Fruit fly (Drosophila melanogaster): ENCODE results near the gene CG6712.

- no peak for TF ChIP-seq CG8478 (optimal IDR thresholded peaks at IDR 0.05)
- TF ChIP-seq usp (GFP tag; optimal IDR thresholded peaks at IDR 0.05), result no peak
- TF ChIP-seq psq (optimal IDR thresholded peaks at IDR 0.05), result no peak
- TF ChIP-seq Dll (optimal IDR thresholded peaks at IDR 0.05), result peak; percentile 68
These were observed 12.7 kb upstream of the CG6712 start, which contains the start of the genes Rab6 and Phae1 for dm6 chr2L:12108779-12109564.

Measured in whole organism.